Worm (Caenorhabditis elegans) whole organism, young adult: ENCODE data around the gene C45G9.14.

Source experiments
- B0336.3 ChIP-seq: fragments of 200-800 bp; sonication (Bioruptor generic); IDR thresholded peaks from 2 replicates; pipeline ENCODE4 v1.3.6; 2022; ENCODE audit warnings: missing genetic modification characterization, missing compliant biosample characterization
- F22D6.2 ChIP-seq: sonication (generic microtip); optimal IDR thresholded peaks from 2 replicates; lab custom pipeline; 2016; ENCODE audit warnings: mild to moderate bottlenecking, missing genetic modification characterization, missing compliant biosample characterization
- F23B12.7 ChIP-seq: sonication (generic microtip); optimal IDR thresholded peaks from 2 replicates; lab custom pipeline; 2017; ENCODE audit warnings: missing genetic modification characterization, mild to moderate bottlenecking, missing compliant biosample characterization, antibody characterized with exemption, moderate library complexity; ENCODE audit not compliant: insufficient read depth
- F37B4.10 ChIP-seq: fragments of 200-800 bp; sonication (Bioruptor generic); IDR thresholded peaks from 2 replicates; pipeline ENCODE4 v1.3.6; 2022; ENCODE audit warnings: missing genetic modification characterization, missing compliant biosample characterization
- F39B2.1 ChIP-seq: fragments of 200-800 bp; sonication (Bioruptor generic); IDR thresholded peaks from 2 replicates; pipeline ENCODE4 v1.3.6; 2022; ENCODE audit warnings: missing genetic modification reagents, missing genetic modification characterization, missing compliant biosample characterization
- F55B11.4 ChIP-seq: sonication (generic microtip); optimal IDR thresholded peaks from 2 replicates; lab custom pipeline; 2016; ENCODE audit warnings: missing compliant biosample characterization, missing genetic modification characterization, borderline replicate concordance; ENCODE audit not compliant: insufficient read depth
- T07F8.4 ChIP-seq: sonication (generic microtip); optimal IDR thresholded peaks from 2 replicates; lab custom pipeline; 2016; ENCODE audit warnings: mild to moderate bottlenecking, missing genetic modification characterization, moderate library complexity, missing compliant biosample characterization
- Y53G8AR.9 ChIP-seq: fragments of 200-800 bp; sonication (Bioruptor generic); conservative IDR thresholded peaks from 2 replicates; pipeline ENCODE4 v1.3.6; 2022; ENCODE audit warnings: missing genetic modification reagents, missing genetic modification characterization, missing compliant biosample characterization
- ama-1 ChIP-seq, 3 experiments: fragments of 150-350 bp in 1 of 3; sonication (generic microtip) in 2 of 3; optimal IDR thresholded peaks; 2 replicates each; lab custom pipeline; 2014 to 2018; ENCODE audit warnings: missing biosample characterization in 2 of 3, missing genetic modification characterization in 2 of 3, missing genetic modification reagents in 2 of 3
- aptf-3 ChIP-seq: fragments of 200-800 bp; sonication (Bioruptor generic); IDR thresholded peaks from 2 replicates; pipeline ENCODE4 v1.3.6; 2022; ENCODE audit warnings: missing genetic modification characterization, missing compliant biosample characterization
- athp-1 ChIP-seq: sonication (generic microtip); optimal IDR thresholded peaks from 2 replicates; lab custom pipeline; 2017; ENCODE audit warnings: mild to moderate bottlenecking, missing genetic modification characterization, missing compliant biosample characterization
- attf-3 ChIP-seq: fragments of 200-800 bp; sonication (Bioruptor generic); conservative IDR thresholded peaks from 2 replicates; pipeline ENCODE4 v1.3.6; 2022; ENCODE audit warnings: missing genetic modification reagents, missing genetic modification characterization, missing compliant biosample characterization
- attf-5 ChIP-seq: fragments of 200-800 bp; sonication (Bioruptor generic); optimal IDR thresholded peaks from 2 replicates; lab custom pipeline; 2018; ENCODE audit warnings: mild to moderate bottlenecking, missing genetic modification characterization, missing compliant biosample characterization
- bed-2 ChIP-seq: fragments of 200-800 bp; sonication (Bioruptor generic); IDR thresholded peaks from 2 replicates; pipeline ENCODE4 v1.3.6; 2022; ENCODE audit warnings: missing genetic modification reagents, missing genetic modification characterization, missing compliant biosample characterization
- cebp-1 ChIP-seq, 2 experiments: fragments of 200-800 bp in 1 of 2; sonication (Bioruptor generic) in 1 of 2; sonication (generic microtip) in 1 of 2; IDR thresholded peaks in 1 of 2; optimal IDR thresholded peaks in 1 of 2; 2 replicates each; pipeline versions ENCODE4 v1.3.6 to Lab custom; 2017 to 2022; ENCODE audit warnings: missing compliant biosample characterization in 2 of 2, missing genetic modification characterization in 2 of 2, mild to moderate bottlenecking in 1 of 2, missing genetic modification reagents in 1 of 2, moderate library complexity in 1 of 2
- ceh-27 ChIP-seq: fragments of 200-800 bp; sonication (Bioruptor generic); optimal IDR thresholded peaks from 2 replicates; lab custom pipeline; 2018; ENCODE audit warnings: mild to moderate bottlenecking, missing genetic modification characterization, moderate library complexity, missing compliant biosample characterization
- ceh-40 ChIP-seq: fragments of 200-800 bp; sonication (Bioruptor generic); IDR thresholded peaks from 2 replicates; pipeline ENCODE4 v1.3.6; 2022; ENCODE audit warnings: missing genetic modification characterization, missing compliant biosample characterization
- ceh-91 ChIP-seq: fragments of 200-800 bp; sonication (Bioruptor generic); IDR thresholded peaks from 2 replicates; pipeline ENCODE4 v1.3.6; 2022; ENCODE audit warnings: missing genetic modification reagents, missing genetic modification characterization, missing compliant biosample characterization
- chd-7 ChIP-seq: sonication (generic microtip); optimal IDR thresholded peaks from 2 replicates; lab custom pipeline; 2016; ENCODE audit warnings: mild to moderate bottlenecking, missing genetic modification characterization, moderate library complexity, missing compliant biosample characterization
- die-1 ChIP-seq: sonication (generic microtip); optimal IDR thresholded peaks from 2 replicates; lab custom pipeline; 2016; ENCODE audit warnings: missing genotype, mild to moderate bottlenecking, missing genetic modification characterization, missing compliant biosample characterization
- dox-1 ChIP-seq: fragments of 200-800 bp; sonication (Bioruptor generic); IDR thresholded peaks from 2 replicates; pipeline ENCODE4 v1.3.6; 2022; ENCODE audit warnings: missing genetic modification reagents, missing genetic modification characterization, missing compliant biosample characterization
- dpff-1 ChIP-seq: sonication (generic microtip); optimal IDR thresholded peaks from 2 replicates; lab custom pipeline; 2017; ENCODE audit warnings: mild to moderate bottlenecking, missing genetic modification characterization, missing compliant biosample characterization
- efl-1 ChIP-seq: fragments of 150-350 bp; optimal IDR thresholded peaks from 2 replicates; lab custom pipeline; 2014; ENCODE audit warnings: missing biosample characterization, missing genetic modification reagents, missing genetic modification characterization
- egl-18 ChIP-seq: fragments of 200-800 bp; sonication (Bioruptor generic); IDR thresholded peaks from 2 replicates; pipeline ENCODE4 v1.3.6; 2022; ENCODE audit warnings: missing genetic modification reagents, missing genetic modification characterization, missing compliant biosample characterization
- ets-4 ChIP-seq: fragments of 200-800 bp; sonication (Bioruptor generic); optimal IDR thresholded peaks from 2 replicates; lab custom pipeline; 2018; ENCODE audit warnings: mild to moderate bottlenecking, missing genetic modification characterization, missing compliant biosample characterization
- him-1 ChIP-seq: sonication (generic microtip); optimal IDR thresholded peaks from 2 replicates; lab custom pipeline; 2016; ENCODE audit warnings: missing genotype, missing genetic modification reagents, missing genetic modification characterization, missing compliant biosample characterization
- hlh-12 ChIP-seq: sonication (generic microtip); optimal IDR thresholded peaks from 2 replicates; lab custom pipeline; 2016; ENCODE audit warnings: missing genetic modification characterization, missing compliant biosample characterization
- hlh-26 ChIP-seq: fragments of 200-800 bp; sonication (Bioruptor generic); conservative IDR thresholded peaks from 2 replicates; pipeline ENCODE4 v1.3.6; 2022; ENCODE audit warnings: missing genetic modification reagents, missing genetic modification characterization, missing compliant biosample characterization
- hmg-1.2 ChIP-seq: fragments of 200-800 bp; sonication (Bioruptor generic); IDR thresholded peaks from 2 replicates; pipeline ENCODE4 v1.3.6; 2022; ENCODE audit warnings: missing genetic modification reagents, missing genetic modification characterization, missing compliant biosample characterization
- lag-1 ChIP-seq: fragments of 200-800 bp; sonication (Bioruptor generic); IDR thresholded peaks from 2 replicates; pipeline ENCODE4 v1.3.6; 2022; ENCODE audit warnings: missing genetic modification reagents, missing genetic modification characterization, missing compliant biosample characterization
- let-526 ChIP-seq: fragments of 200-800 bp; sonication (Bioruptor generic); IDR thresholded peaks from 2 replicates; pipeline ENCODE4 v1.3.6; 2022; ENCODE audit warnings: missing genetic modification reagents, missing genetic modification characterization, missing compliant biosample characterization
- let-607 ChIP-seq, 2 experiments: fragments of 200-800 bp in 1 of 2; sonication (Bioruptor generic) in 1 of 2; sonication (generic microtip) in 1 of 2; optimal IDR thresholded peaks; 2 replicates each; lab custom pipeline; 2016 to 2018; ENCODE audit warnings: mild to moderate bottlenecking in 2 of 2, missing compliant biosample characterization in 2 of 2, missing genetic modification characterization in 2 of 2, moderate library complexity in 2 of 2, missing genotype in 1 of 2
- lin-40 ChIP-seq: sonication (generic microtip); optimal IDR thresholded peaks from 2 replicates; lab custom pipeline; 2016; ENCODE audit warnings: missing genetic modification characterization, mild to moderate bottlenecking, missing compliant biosample characterization, missing genotype, missing genetic modification reagents
- madf-10 ChIP-seq: sonication (generic microtip); optimal IDR thresholded peaks from 2 replicates; lab custom pipeline; 2016; ENCODE audit warnings: mild to moderate bottlenecking, missing genetic modification characterization, missing compliant biosample characterization
- nhr-179 ChIP-seq: sonication (generic microtip); optimal IDR thresholded peaks from 2 replicates; lab custom pipeline; 2016; ENCODE audit warnings: mild to moderate bottlenecking, missing genetic modification characterization, missing compliant biosample characterization
- nhr-80 ChIP-seq: sonication (generic microtip); optimal IDR thresholded peaks from 2 replicates; lab custom pipeline; 2016; ENCODE audit warnings: missing genetic modification characterization, missing compliant biosample characterization
- nhr-90 ChIP-seq: sonication (generic microtip); optimal IDR thresholded peaks from 2 replicates; lab custom pipeline; 2016; ENCODE audit warnings: missing genotype, mild to moderate bottlenecking, missing genetic modification characterization, missing compliant biosample characterization
- rpc-1 ChIP-seq, 2 experiments: fragments of 150-350 bp in 1 of 2; sonication (generic microtip) in 1 of 2; optimal IDR thresholded peaks; 2 replicates each; lab custom pipeline; 2014 to 2018; ENCODE audit warnings: missing biosample characterization in 1 of 2, missing genetic modification characterization in 1 of 2, missing genetic modification reagents in 1 of 2, missing genotype in 1 of 2
- sea-2 ChIP-seq: fragments of 200-800 bp; sonication (Bioruptor generic); IDR thresholded peaks from 2 replicates; pipeline ENCODE4 v1.3.6; 2022; ENCODE audit warnings: missing genetic modification characterization, missing compliant biosample characterization
- snpc-1.3 ChIP-seq: sonication (generic microtip); optimal IDR thresholded peaks from 2 replicates; lab custom pipeline; 2017; ENCODE audit warnings: missing genetic modification characterization, mild to moderate bottlenecking, missing compliant biosample characterization, antibody characterized with exemption, moderate library complexity, missing genotype, missing genetic modification reagents; ENCODE audit not compliant: insufficient read depth
- tbx-9 ChIP-seq: sonication (generic microtip); optimal IDR thresholded peaks from 2 replicates; lab custom pipeline; 2016; ENCODE audit warnings: borderline replicate concordance, missing genetic modification characterization, inconsistent platforms, missing compliant biosample characterization
- ztf-22 ChIP-seq: fragments of 200-800 bp; sonication (Bioruptor generic); optimal IDR thresholded peaks from 2 replicates; lab custom pipeline; 2018; ENCODE audit warnings: mild to moderate bottlenecking, missing genetic modification characterization, moderate library complexity, missing compliant biosample characterization
- ztf-6 ChIP-seq: fragments of 200-800 bp; sonication (Bioruptor generic); IDR thresholded peaks from 2 replicates; pipeline ENCODE4 v1.3.6; 2022; ENCODE audit warnings: missing genetic modification reagents, missing genetic modification characterization, missing compliant biosample characterization

C45G9.14 gene

DNA sequence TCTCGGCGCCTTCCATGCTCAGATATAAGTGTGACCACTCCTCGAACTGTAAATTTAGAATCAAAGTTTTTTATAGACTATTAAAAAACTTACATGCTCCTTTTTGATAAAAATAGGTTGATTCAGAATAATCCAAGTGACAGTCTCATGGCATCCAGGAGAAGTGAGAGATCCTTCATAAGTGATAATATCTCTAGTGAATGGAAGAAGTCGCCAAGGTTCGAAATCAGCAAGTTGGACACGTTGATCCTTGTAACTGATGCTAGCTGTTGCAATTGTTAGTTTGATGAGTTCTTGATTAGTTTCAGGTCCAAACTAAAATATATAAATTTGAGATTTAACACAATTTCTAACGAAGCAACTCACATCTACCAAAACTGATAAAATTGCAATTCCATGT lies 38.5 kb downstream of the C45G9.14 start (continued):
- TF ChIP-seq dox-1 (GFP tag; lab: Robert Waterston, UW) (no peak), sea-2 (GFP tag; lab: Robert Waterston, UW) (no peak), lin-40 (peak; percentile 38), snpc-1.3 (tag; lab: Kevin White, UChicago) (no peak), hlh-12 (tag; lab: Kevin White, UChicago) (no peak), T07F8.4 (tag; lab: Kevin White, UChicago) (no peak), F39B2.1 (GFP tag; lab: Robert Waterston, UW) (no peak), madf-10 (tag; lab: Kevin White, UChicago) (peak; percentile 2), ceh-91 (GFP tag; lab: Robert Waterston, UW) (no peak), Y53G8AR.9 (GFP tag; lab: Robert Waterston, UW) (peak; percentile 8; the same call in 1 of the 2 replicates), die-1 (no peak), ztf-22 (GFP tag; lab: Kevin White, UChicago) (peak; percentile 9), rpc-1 (optimal IDR thresholded peaks at IDR 0.05; lab: Kevin White, UChicago) (no peak), rpc-1 (tag; optimal IDR thresholded peaks at IDR 0.05; lab: Kevin White, UChicago) (no peak)

DNA sequence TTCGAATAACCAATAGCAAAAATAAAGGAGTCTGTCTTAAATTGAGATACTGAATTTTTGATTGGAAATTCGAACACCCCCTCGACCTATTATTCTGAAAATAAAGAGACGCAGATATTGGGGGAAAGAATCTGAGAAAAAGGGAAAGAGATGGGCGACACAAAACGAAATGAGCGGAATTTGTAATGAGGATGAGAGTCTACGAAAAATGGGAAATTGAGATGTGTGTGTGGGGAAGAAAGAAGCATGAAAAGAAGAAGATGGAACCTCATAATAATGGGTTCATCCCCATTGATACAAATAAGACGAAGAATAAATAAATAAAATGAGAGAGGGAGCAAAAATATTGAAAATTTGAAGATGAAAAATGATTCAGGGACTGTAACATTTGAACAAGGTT lies 40.7 kb downstream of the C45G9.14 start, which contains the start of gene cah-1:
Gene cah-1, minus strand, starts transcription at position 101 of the 400 bp plus-strand sequence.
- no peak for TF ChIP-seq him-1 (tag; lab: Kevin White, UChicago)
- no peak for TF ChIP-seq F37B4.10 (GFP tag; lab: Robert Waterston, UW)
- no peak for TF ChIP-seq F22D6.2
- TF ChIP-seq B0336.3 (GFP tag; lab: Robert Waterston, UW), result no peak
- no peak for TF ChIP-seq lag-1 (GFP tag; lab: Robert Waterston, UW)
- no peak for TF ChIP-seq hlh-26
- TF ChIP-seq sea-2 (GFP tag; lab: Robert Waterston, UW), result no peak
- TF ChIP-seq attf-3 (GFP tag; lab: Robert Waterston, UW), result no peak
- no peak for TF ChIP-seq let-526 (GFP tag; lab: Robert Waterston, UW)
- TF ChIP-seq attf-5, result no peak
- TF ChIP-seq aptf-3 (GFP tag; lab: Robert Waterston, UW), result no peak
- TF ChIP-seq bed-2 (GFP tag; lab: Robert Waterston, UW), result no peak
- no peak for TF ChIP-seq nhr-179 (tag; lab: Kevin White, UChicago)
- TF ChIP-seq ets-4, result no peak
- TF ChIP-seq ceh-27 (GFP tag; lab: Kevin White, UChicago), result no peak
- no peak for TF ChIP-seq die-1
- TF ChIP-seq ceh-91 (GFP tag; lab: Robert Waterston, UW), result no peak
- TF ChIP-seq dpff-1 (tag; lab: Kevin White, UChicago), result no peak
- TF ChIP-seq, all 124 proteins: peak for 0

DNA sequence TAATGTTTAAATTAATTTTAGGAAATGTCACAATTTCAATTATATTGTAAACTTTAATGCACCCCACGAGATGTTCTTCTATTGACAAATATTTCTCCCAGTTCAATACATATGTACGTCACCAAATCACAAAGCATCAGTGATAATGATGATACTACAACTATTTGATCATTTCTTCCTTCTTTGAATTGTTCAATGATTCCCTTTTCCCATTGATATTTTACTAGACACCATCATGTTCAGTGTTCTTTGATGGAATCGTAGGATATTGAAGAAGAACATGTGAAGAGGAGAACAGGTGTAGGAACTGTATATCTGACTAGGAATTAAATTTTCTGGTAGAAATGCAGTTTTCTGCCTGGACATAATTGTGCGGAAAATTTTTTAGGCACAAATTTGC lies 44.7 kb downstream of the C45G9.14 start:
- no peak for TF ChIP-seq nhr-80
- no peak for TF ChIP-seq ama-1 (optimal IDR thresholded peaks at IDR 0.05; lab: Kevin White, UChicago)
- TF ChIP-seq ama-1 (GFP tag; optimal IDR thresholded peaks at IDR 0.05; lab: Kevin White, UChicago), result no peak
- TF ChIP-seq nhr-90 (tag; lab: Kevin White, UChicago), result no peak

DNA sequence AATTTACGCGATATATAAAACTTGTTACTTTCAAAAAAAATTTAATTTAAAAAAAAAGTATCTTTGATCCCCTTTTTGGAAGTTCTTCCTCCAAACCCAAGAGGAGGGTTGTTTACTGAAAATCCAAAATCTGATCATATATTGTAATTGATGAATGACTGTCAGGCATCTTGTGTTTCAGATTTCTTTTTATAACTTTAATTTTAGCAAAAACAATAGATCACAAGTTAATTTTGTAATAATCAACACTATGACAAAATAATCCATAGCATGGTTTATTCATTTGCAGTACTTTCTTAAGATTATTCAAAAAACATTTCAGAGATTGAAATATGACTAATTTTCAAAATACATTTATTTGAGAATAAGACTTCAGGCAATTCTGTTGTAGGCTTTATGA lies 47.5 kb downstream of the C45G9.14 start:
- TF ChIP-seq snpc-1.3 (tag; lab: Kevin White, UChicago), result no peak
- no peak for TF ChIP-seq T07F8.4 (tag; lab: Kevin White, UChicago)
- TF ChIP-seq efl-1 (GFP tag; lab: Kevin White, UChicago), result no peak
- TF ChIP-seq F55B11.4 (tag; lab: Kevin White, UChicago), result no peak
- no peak for TF ChIP-seq egl-18 (GFP tag; lab: Robert Waterston, UW)
- no peak for TF ChIP-seq hmg-1.2 (GFP tag; lab: Robert Waterston, UW)
- TF ChIP-seq ztf-22 (GFP tag; lab: Kevin White, UChicago), result no peak
- TF ChIP-seq F23B12.7, result no peak
- no peak for TF ChIP-seq chd-7
- TF ChIP-seq athp-1 (tag; lab: Kevin White, UChicago), result no peak
- TF ChIP-seq lin-40, result no peak
- TF ChIP-seq ztf-6, result no peak
- no peak for TF ChIP-seq cebp-1 (GFP tag; IDR thresholded peaks at IDR 0.05; lab: Robert Waterston, UW)
- TF ChIP-seq cebp-1 (tag; optimal IDR thresholded peaks at IDR 0.05; lab: Kevin White, UChicago), result no peak
- no peak for TF ChIP-seq tbx-9 (tag; lab: Kevin White, UChicago)
- no peak for TF ChIP-seq ceh-40 (GFP tag; lab: Robert Waterston, UW)
- no peak for TF ChIP-seq let-607 (tag; optimal IDR thresholded peaks at IDR 0.05; lab: Kevin White, UChicago)
